Worm (Caenorhabditis elegans) whole organism, young adult: ENCODE data around the gene col-187.
A peak's percentile ranks its signal among the peaks of the same experiment; 100 is the strongest.

Source experiments
- C06A6.2 ChIP-seq: fragments of 200-800 bp; sonication (Bioruptor generic); conservative IDR thresholded peaks from 2 replicates; pipeline ENCODE4 v1.3.6; 2022; ENCODE audit warnings: missing genetic modification characterization, missing compliant biosample characterization
- D2030.7 ChIP-seq: fragments of 200-800 bp; sonication (Bioruptor generic); IDR thresholded peaks from 2 replicates; pipeline ENCODE4 v1.3.6; 2022; ENCODE audit warnings: missing genetic modification reagents, missing genetic modification characterization, missing compliant biosample characterization
- F49E8.2 ChIP-seq: sonication (generic microtip); optimal IDR thresholded peaks from 3 replicates; lab custom pipeline; 2017; ENCODE audit warnings: missing genetic modification characterization, mild to moderate bottlenecking, missing compliant biosample characterization, antibody characterized with exemption, moderate library complexity; ENCODE audit not compliant: insufficient read depth
- K11D2.4 ChIP-seq: fragments of 200-800 bp; sonication (Bioruptor generic); IDR thresholded peaks from 2 replicates; pipeline ENCODE4 v1.3.6; 2022; ENCODE audit warnings: missing genetic modification reagents, missing genetic modification characterization, missing compliant biosample characterization
- Y53F4B.3 ChIP-seq: fragments of 200-800 bp; sonication (Bioruptor generic); IDR thresholded peaks from 2 replicates; pipeline ENCODE4 v1.3.6; 2022; ENCODE audit warnings: missing genetic modification reagents, missing genetic modification characterization, missing compliant biosample characterization
- ZK185.1 ChIP-seq: sonication (generic microtip); optimal IDR thresholded peaks from 2 replicates; lab custom pipeline; 2016; ENCODE audit warnings: mild to moderate bottlenecking, missing genetic modification characterization, missing compliant biosample characterization; ENCODE audit not compliant: poor library complexity, severe bottlenecking
- aptf-3 ChIP-seq: fragments of 200-800 bp; sonication (Bioruptor generic); IDR thresholded peaks from 2 replicates; pipeline ENCODE4 v1.3.6; 2022; ENCODE audit warnings: missing genetic modification characterization, missing compliant biosample characterization
- atf-7 ChIP-seq: sonication (generic microtip); optimal IDR thresholded peaks from 2 replicates; lab custom pipeline; 2017; ENCODE audit warnings: mild to moderate bottlenecking, missing genetic modification characterization, missing compliant biosample characterization
- cebp-1 ChIP-seq, 2 experiments: fragments of 200-800 bp in 1 of 2; sonication (Bioruptor generic) in 1 of 2; sonication (generic microtip) in 1 of 2; IDR thresholded peaks in 1 of 2; optimal IDR thresholded peaks in 1 of 2; 2 replicates each; pipeline versions ENCODE4 v1.3.6 to Lab custom; 2017 to 2022; ENCODE audit warnings: missing compliant biosample characterization in 2 of 2, missing genetic modification characterization in 2 of 2, mild to moderate bottlenecking in 1 of 2, missing genetic modification reagents in 1 of 2, moderate library complexity in 1 of 2
- ceh-40 ChIP-seq: fragments of 200-800 bp; sonication (Bioruptor generic); IDR thresholded peaks from 2 replicates; pipeline ENCODE4 v1.3.6; 2022; ENCODE audit warnings: missing genetic modification characterization, missing compliant biosample characterization
- ceh-58 ChIP-seq: fragments of 200-800 bp; sonication (Bioruptor generic); IDR thresholded peaks from 2 replicates; pipeline ENCODE4 v1.3.6; 2022; ENCODE audit warnings: missing genetic modification characterization, missing compliant biosample characterization
- ceh-91 ChIP-seq: fragments of 200-800 bp; sonication (Bioruptor generic); IDR thresholded peaks from 2 replicates; pipeline ENCODE4 v1.3.6; 2022; ENCODE audit warnings: missing genetic modification reagents, missing genetic modification characterization, missing compliant biosample characterization
- chd-7 ChIP-seq: sonication (generic microtip); optimal IDR thresholded peaks from 2 replicates; lab custom pipeline; 2016; ENCODE audit warnings: mild to moderate bottlenecking, missing genetic modification characterization, moderate library complexity, missing compliant biosample characterization
- die-1 ChIP-seq: sonication (generic microtip); optimal IDR thresholded peaks from 2 replicates; lab custom pipeline; 2016; ENCODE audit warnings: missing genotype, mild to moderate bottlenecking, missing genetic modification characterization, missing compliant biosample characterization
- dox-1 ChIP-seq: fragments of 200-800 bp; sonication (Bioruptor generic); IDR thresholded peaks from 2 replicates; pipeline ENCODE4 v1.3.6; 2022; ENCODE audit warnings: missing genetic modification reagents, missing genetic modification characterization, missing compliant biosample characterization
- dpff-1 ChIP-seq: sonication (generic microtip); optimal IDR thresholded peaks from 2 replicates; lab custom pipeline; 2017; ENCODE audit warnings: mild to moderate bottlenecking, missing genetic modification characterization, missing compliant biosample characterization
- efl-1 ChIP-seq: fragments of 150-350 bp; optimal IDR thresholded peaks from 2 replicates; lab custom pipeline; 2014; ENCODE audit warnings: missing biosample characterization, missing genetic modification reagents, missing genetic modification characterization
- egl-44 ChIP-seq: fragments of 200-800 bp; sonication (Bioruptor generic); IDR thresholded peaks from 2 replicates; pipeline ENCODE4 v1.3.6; 2022; ENCODE audit warnings: missing genetic modification reagents, missing genetic modification characterization, missing compliant biosample characterization
- fkh-3 ChIP-seq: sonication (generic microtip); optimal IDR thresholded peaks from 2 replicates; lab custom pipeline; 2016; ENCODE audit warnings: mild to moderate bottlenecking, missing genetic modification characterization, missing compliant biosample characterization
- hmg-1.2 ChIP-seq: fragments of 200-800 bp; sonication (Bioruptor generic); IDR thresholded peaks from 2 replicates; pipeline ENCODE4 v1.3.6; 2022; ENCODE audit warnings: missing genetic modification reagents, missing genetic modification characterization, missing compliant biosample characterization
- let-526 ChIP-seq: fragments of 200-800 bp; sonication (Bioruptor generic); IDR thresholded peaks from 2 replicates; pipeline ENCODE4 v1.3.6; 2022; ENCODE audit warnings: missing genetic modification reagents, missing genetic modification characterization, missing compliant biosample characterization
- lin-35 ChIP-seq, 3 experiments: fragments of 150-350 bp in 2 of 3; sonication (generic microtip) in 1 of 3; optimal IDR thresholded peaks; 2 replicates each; lab custom pipeline; 2014 to 2018; ENCODE audit warnings: missing biosample characterization in 3 of 3, missing genetic modification characterization in 3 of 3, missing genetic modification reagents in 3 of 3
- lin-40 ChIP-seq: sonication (generic microtip); optimal IDR thresholded peaks from 2 replicates; lab custom pipeline; 2016; ENCODE audit warnings: missing genetic modification characterization, mild to moderate bottlenecking, missing compliant biosample characterization, missing genotype, missing genetic modification reagents
- lin-54 ChIP-seq: fragments of 200-800 bp; sonication (Bioruptor generic); optimal IDR thresholded peaks from 2 replicates; lab custom pipeline; 2018; ENCODE audit warnings: mild to moderate bottlenecking, missing genetic modification characterization, missing compliant biosample characterization
- madf-3 ChIP-seq: fragments of 200-800 bp; sonication (Bioruptor generic); IDR thresholded peaks from 2 replicates; pipeline ENCODE4 v1.3.6; 2022; ENCODE audit warnings: missing genetic modification reagents, missing genetic modification characterization, missing compliant biosample characterization
- madf-8 ChIP-seq: fragments of 200-800 bp; sonication (Bioruptor generic); conservative IDR thresholded peaks from 2 replicates; pipeline ENCODE4 v1.3.6; 2022; ENCODE audit warnings: missing genetic modification reagents, missing genetic modification characterization, missing compliant biosample characterization
- mcd-1 ChIP-seq: fragments of 200-800 bp; sonication (Bioruptor generic); IDR thresholded peaks from 2 replicates; pipeline ENCODE4 v1.3.6; 2022; ENCODE audit warnings: missing genetic modification reagents, missing genetic modification characterization, missing compliant biosample characterization
- nhr-120 ChIP-seq: fragments of 200-800 bp; sonication (Bioruptor generic); IDR thresholded peaks from 2 replicates; pipeline ENCODE4 v1.3.6; 2022; ENCODE audit warnings: missing genetic modification characterization, missing compliant biosample characterization
- rpc-1 ChIP-seq, 2 experiments: fragments of 150-350 bp in 1 of 2; sonication (generic microtip) in 1 of 2; optimal IDR thresholded peaks; 2 replicates each; lab custom pipeline; 2014 to 2018; ENCODE audit warnings: missing biosample characterization in 1 of 2, missing genetic modification characterization in 1 of 2, missing genetic modification reagents in 1 of 2, missing genotype in 1 of 2
- sea-2 ChIP-seq: fragments of 200-800 bp; sonication (Bioruptor generic); IDR thresholded peaks from 2 replicates; pipeline ENCODE4 v1.3.6; 2022; ENCODE audit warnings: missing genetic modification characterization, missing compliant biosample characterization
- snpc-4 ChIP-seq, 5 experiments: fragments of 150-350 bp in 1 of 5; sonication (generic microtip) in 4 of 5; optimal IDR thresholded peaks; 2 replicates each; lab custom pipeline; 2014 to 2018; ENCODE audit warnings: missing genetic modification characterization in 5 of 5, missing biosample characterization in 3 of 5, antibody characterized with exemption in 2 of 5, mild to moderate bottlenecking in 2 of 5, missing compliant biosample characterization in 2 of 5, missing genotype in 2 of 5, moderate library complexity in 2 of 5, missing genetic modification reagents in 1 of 5
- tbp1 ChIP-seq: fragments of 200-800 bp; sonication (Bioruptor generic); optimal IDR thresholded peaks from 2 replicates; lab custom pipeline; 2018; ENCODE audit warnings: mild to moderate bottlenecking, missing genetic modification characterization, missing compliant biosample characterization
- tlf-1 ChIP-seq: fragments of 200-800 bp; sonication (Bioruptor generic); optimal IDR thresholded peaks from 2 replicates; lab custom pipeline; 2018; ENCODE audit warnings: mild to moderate bottlenecking, missing genetic modification characterization, missing compliant biosample characterization
- zfh-2 ChIP-seq: fragments of 200-800 bp; sonication (Bioruptor generic); conservative IDR thresholded peaks from 2 replicates; pipeline ENCODE4 v1.3.6; 2022; ENCODE audit warnings: missing genetic modification reagents, missing genetic modification characterization, missing compliant biosample characterization
- ztf-26 ChIP-seq: sonication (generic microtip); optimal IDR thresholded peaks from 2 replicates; lab custom pipeline; 2017; ENCODE audit warnings: missing genetic modification characterization, missing compliant biosample characterization

col-187 gene

ce11 chrX:16044325-16044724 is 28.4 kb upstream of the col-187 start:
- TF ChIP-seq let-526 (GFP tag; lab: Robert Waterston, UW): no peak
- TF ChIP-seq K11D2.4 (GFP tag; lab: Robert Waterston, UW): no peak
- no peak for TF ChIP-seq lin-40 (tag; lab: Kevin White, UChicago)
- TF ChIP-seq sea-2 (GFP tag; lab: Robert Waterston, UW): no peak
- no peak for TF ChIP-seq die-1
- no peak for TF ChIP-seq aptf-3 (GFP tag; lab: Robert Waterston, UW)
- TF ChIP-seq tlf-1 (GFP tag; lab: Kevin White, UChicago): no peak
- no peak for TF ChIP-seq Y53F4B.3 (GFP tag; lab: Robert Waterston, UW)
- no peak for TF ChIP-seq D2030.7 (GFP tag; lab: Robert Waterston, UW)
- TF ChIP-seq F49E8.2 (tag; lab: Kevin White, UChicago): no peak
- no peak for TF ChIP-seq madf-3 (GFP tag; lab: Robert Waterston, UW)
- no peak for TF ChIP-seq rpc-1 (optimal IDR thresholded peaks at IDR 0.05; lab: Kevin White, UChicago)
- no peak for TF ChIP-seq rpc-1 (tag; optimal IDR thresholded peaks at IDR 0.05; lab: Kevin White, UChicago)
- TF ChIP-seq C06A6.2 (GFP tag; lab: Robert Waterston, UW): no peak
- no peak for TF ChIP-seq ZK185.1
- 0 out of 2 replicates have a peak, but pooled peaks have one; percentile 12 for TF ChIP-seq nhr-120 (GFP tag; lab: Robert Waterston, UW)
- no peak for TF ChIP-seq ceh-91 (GFP tag; lab: Robert Waterston, UW)
- peak; percentile 70 for TF ChIP-seq zfh-2 (GFP tag; lab: Robert Waterston, UW)
- TF ChIP-seq ceh-40 (GFP tag; lab: Robert Waterston, UW): no peak
- TF ChIP-seq, all 124 proteins: peak for 2

ce11 chrX:16046379-16046778 is 26.3 kb upstream of the col-187 start:
- TF ChIP-seq atf-7 (tag; lab: Kevin White, UChicago) (no peak), mcd-1 (GFP tag; lab: Robert Waterston, UW) (no peak), fkh-3 (tag; lab: Kevin White, UChicago) (no peak), lin-54 (no peak), tlf-1 (GFP tag; lab: Kevin White, UChicago) (no peak), ztf-26 (no peak), chd-7 (tag; lab: Kevin White, UChicago) (no peak), madf-8 (GFP tag; lab: Robert Waterston, UW) (no peak), efl-1 (GFP tag; lab: Kevin White, UChicago) (no peak), snpc-4 (GFP tag; optimal IDR thresholded peaks at IDR 0.05; lab: Kevin White, UChicago) (no peak), snpc-4 (tag; optimal IDR thresholded peaks at IDR 0.05; lab: Kevin White, UChicago) (no peak), cebp-1 (GFP tag; IDR thresholded peaks at IDR 0.05; lab: Robert Waterston, UW) (no peak), cebp-1 (tag; optimal IDR thresholded peaks at IDR 0.05; lab: Kevin White, UChicago) (no peak), ceh-58 (no peak), tbp1 (no peak), lin-35 (GFP tag; optimal IDR thresholded peaks at IDR 0.05; lab: Kevin White, UChicago) (no peak), nhr-120 (GFP tag; lab: Robert Waterston, UW) (no peak), dpff-1 (tag; lab: Kevin White, UChicago) (no peak), hmg-1.2 (GFP tag; lab: Robert Waterston, UW) (no peak), egl-44 (no peak)

- TF ChIP-seq let-526 (GFP tag; lab: Robert Waterston, UW) (no peak), dox-1 (GFP tag; lab: Robert Waterston, UW) (no peak)
These were observed 23.1 kb upstream of the col-187 start, which contains the start of gene cpd-2 for ce11 chrX:16049573-16049972. TSS of gene cpd-2 (plus strand) at chrX:16049873.
